ENCODE assay signal across 2 fruit fly cellular contexts in the genomic region with DNA sequence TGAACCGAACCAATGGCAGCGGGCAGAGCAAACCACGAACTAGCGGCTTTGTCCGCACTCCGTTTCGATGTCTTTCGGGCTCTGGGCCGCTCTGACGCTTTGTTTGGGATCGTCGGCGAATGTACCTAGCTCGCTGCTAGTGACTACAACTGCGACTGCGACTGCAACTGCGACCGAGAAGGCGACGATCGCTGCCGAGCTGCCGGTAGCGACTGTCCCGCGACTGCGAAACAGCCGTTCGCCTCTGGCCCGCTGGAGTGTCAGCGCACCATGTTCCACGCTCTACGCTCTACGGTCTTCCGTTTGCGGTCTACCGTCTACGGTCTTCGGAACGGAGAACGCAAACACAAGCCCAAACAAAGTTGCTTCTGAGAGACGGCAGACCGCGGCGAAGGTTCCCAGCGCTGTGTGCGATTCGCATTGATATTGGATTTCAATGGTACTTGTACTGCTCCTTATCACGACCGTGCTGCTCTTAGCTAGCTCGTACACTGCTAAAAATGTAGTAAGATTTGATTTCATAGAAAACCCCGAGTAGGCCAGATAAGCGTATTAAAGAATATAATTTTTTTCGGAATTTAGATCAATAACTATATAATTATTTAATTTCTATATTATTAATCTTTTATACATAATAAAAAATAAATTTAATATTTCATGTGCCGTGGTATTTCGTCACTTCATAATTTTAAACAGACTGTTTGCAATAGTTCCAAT.
TF ChIP-seq lines count a peak whose summit lies in the region.

A gene (minus strand): TSS at position 214 of the 717 bp plus-strand sequence.

TF ChIP-seq in whole organism, embryonic, 481 proteins besides CTCF, POLR2A, EP300 and RAD21 (continued from another document and continues in another):
- TF ChIP-seq CG4360 (GFP tag; IDR thresholded peaks at IDR 0.05; lab: Robert Waterston, UW): no peak
- no peak for TF ChIP-seq CG11560 (tag; IDR thresholded peaks at IDR 0.05; lab: Robert Waterston, UW)
- no peak for TF ChIP-seq dan (GFP tag; IDR thresholded peaks at IDR 0.05; lab: Robert Waterston, UW)
- no peak for TF ChIP-seq CG13424 (tag; optimal IDR thresholded peaks at IDR 0.05; lab: Kevin White, UChicago)
- peak; percentile 12 for TF ChIP-seq unpg (GFP tag; optimal IDR thresholded peaks at IDR 0.05; lab: Kevin White, UChicago)
- TF ChIP-seq CG2202 (tag; optimal IDR thresholded peaks at IDR 0.05; lab: Kevin White, UChicago): no peak
- TF ChIP-seq CG6765 (GFP tag; optimal IDR thresholded peaks at IDR 0.05; lab: Kevin White, UChicago): no peak
- TF ChIP-seq CG8478 (optimal IDR thresholded peaks at IDR 0.05; lab: Kevin White, UChicago): no peak
- no peak for TF ChIP-seq trh (GFP tag; optimal IDR thresholded peaks at IDR 0.05; lab: Kevin White, UChicago)
- TF ChIP-seq CG12071 (GFP tag; optimal IDR thresholded peaks at IDR 0.05; lab: Kevin White, UChicago): no peak
- TF ChIP-seq Eip74EF (GFP tag; optimal IDR thresholded peaks at IDR 0.05; lab: Kevin White, UChicago): no peak
- TF ChIP-seq HmgZ (tag; optimal IDR thresholded peaks at IDR 0.05; lab: Kevin White, UChicago): peak; percentile 59
- TF ChIP-seq CG8388 (GFP tag; optimal IDR thresholded peaks at IDR 0.05; lab: Kevin White, UChicago): no peak
- TF ChIP-seq CG32767 (GFP tag; IDR thresholded peaks at IDR 0.05; lab: Robert Waterston, UW): no peak
- no peak for TF ChIP-seq exex (tag; optimal IDR thresholded peaks at IDR 0.05; lab: Kevin White, UChicago)
- no peak for TF ChIP-seq CG7786 (GFP tag; optimal IDR thresholded peaks at IDR 0.05; lab: Kevin White, UChicago)
- TF ChIP-seq CG5953 (GFP tag; IDR thresholded peaks at IDR 0.05; lab: Robert Waterston, UW): no peak
- peak; percentile 50 for TF ChIP-seq Jarid2 (GFP tag; optimal IDR thresholded peaks at IDR 0.05; lab: Kevin White, UChicago)
- TF ChIP-seq CG11695 (GFP tag; IDR thresholded peaks at IDR 0.05; lab: Robert Waterston, UW): peak; percentile 29; the same call in 1 of the 3 replicates
- no peak for TF ChIP-seq Gsc (GFP tag; IDR thresholded peaks at IDR 0.05; lab: Robert Waterston, UW)
- 0 out of 3 replicates have a peak, but pooled peaks have one; percentile 33 for TF ChIP-seq CG6175 (GFP tag; IDR thresholded peaks at IDR 0.05; lab: Robert Waterston, UW)
- TF ChIP-seq CG8089 (GFP tag; optimal IDR thresholded peaks at IDR 0.05; lab: Kevin White, UChicago): no peak
- TF ChIP-seq CG9437 (GFP tag; optimal IDR thresholded peaks at IDR 0.05; lab: Kevin White, UChicago): no peak
- no peak for TF ChIP-seq H15 (GFP tag; IDR thresholded peaks at IDR 0.05; lab: Robert Waterston, UW)
- peak; percentile 26 for TF ChIP-seq nau (GFP tag; optimal IDR thresholded peaks at IDR 0.05; lab: Kevin White, UChicago)
- TF ChIP-seq fru (optimal IDR thresholded peaks at IDR 0.05; lab: Kevin White, UChicago): no peak
- no peak for TF ChIP-seq CG11696 (GFP tag; IDR thresholded peaks at IDR 0.05; lab: Robert Waterston, UW)
- TF ChIP-seq CG14441 (GFP tag; IDR thresholded peaks at IDR 0.05; lab: Robert Waterston, UW): no peak
- peak; percentile 86; the same call in 3 of the 4 replicates for TF ChIP-seq chinmo (GFP tag; IDR thresholded peaks at IDR 0.05; lab: Robert Waterston, UW; ENCODE audit: partially characterized antibody)
- no peak for TF ChIP-seq sqz (GFP tag; optimal IDR thresholded peaks at IDR 0.05; lab: Kevin White, UChicago)
- no peak for TF ChIP-seq CG8359 (GFP tag; optimal IDR thresholded peaks at IDR 0.05; lab: Kevin White, UChicago; ENCODE audit: borderline replicate concordance)
- TF ChIP-seq grn (GFP tag; optimal IDR thresholded peaks at IDR 0.05; lab: Kevin White, UChicago): peak; percentile 17
- peak; percentile 76 for TF ChIP-seq Med (GFP tag; lab: Kevin White, UChicago)
- no peak for TF ChIP-seq D19A (tag; optimal IDR thresholded peaks at IDR 0.05; lab: Kevin White, UChicago)
- TF ChIP-seq CG12659 (GFP tag; optimal IDR thresholded peaks at IDR 0.05; lab: Kevin White, UChicago): no peak
- peak; percentile 0 for TF ChIP-seq CG12744 (GFP tag; optimal IDR thresholded peaks at IDR 0.05; lab: Kevin White, UChicago)
- no peak for TF ChIP-seq Ada2b (GFP tag; IDR thresholded peaks at IDR 0.05; lab: Robert Waterston, UW)
- no peak for TF ChIP-seq Pdp1 (GFP tag; optimal IDR thresholded peaks at IDR 0.05; lab: Kevin White, UChicago)
- peak in 1 of 2 experiments; percentile 12 for TF ChIP-seq Hr78 (GFP tag; optimal IDR thresholded peaks at IDR 0.05; lab: Kevin White, UChicago)
- TF ChIP-seq CG1024 (GFP tag; IDR thresholded peaks at IDR 0.05; lab: Robert Waterston, UW): no peak
- no peak for TF ChIP-seq eve (GFP tag; optimal IDR thresholded peaks at IDR 0.05; lab: Kevin White, UChicago)
- TF ChIP-seq cwo (GFP tag; optimal IDR thresholded peaks at IDR 0.05; lab: Kevin White, UChicago): peak; percentile 20
- no peak for TF ChIP-seq toy (GFP tag; IDR thresholded peaks at IDR 0.05; lab: Robert Waterston, UW)
- TF ChIP-seq hb (GFP tag; IDR thresholded peaks at IDR 0.05; lab: Robert Waterston, UW; ENCODE audit: partially characterized antibody): no peak
- TF ChIP-seq ERR (GFP tag; optimal IDR thresholded peaks at IDR 0.05; lab: Kevin White, UChicago): no peak
- no peak for TF ChIP-seq caup (GFP tag; optimal IDR thresholded peaks at IDR 0.05; lab: Kevin White, UChicago; ENCODE audit: severe bottlenecking)
- TF ChIP-seq slou (GFP tag; optimal IDR thresholded peaks at IDR 0.05; lab: Kevin White, UChicago): no peak
- TF ChIP-seq E2f2 (GFP tag; IDR thresholded peaks at IDR 0.05; lab: Robert Waterston, UW): no peak
- TF ChIP-seq grau (tag; optimal IDR thresholded peaks at IDR 0.05; lab: Kevin White, UChicago): peak; percentile 15
- TF ChIP-seq CG10565 (GFP tag; optimal IDR thresholded peaks at IDR 0.05; lab: Kevin White, UChicago): no peak
- TF ChIP-seq Asciz (GFP tag; optimal IDR thresholded peaks at IDR 0.05; lab: Kevin White, UChicago): no peak
- TF ChIP-seq CG10979 (tag; optimal IDR thresholded peaks at IDR 0.05; lab: Kevin White, UChicago): no peak
- no peak for TF ChIP-seq zfh2 (GFP tag; optimal IDR thresholded peaks at IDR 0.05; lab: Kevin White, UChicago)
- peak; percentile 23; the same call in 1 of the 3 replicates for TF ChIP-seq row (GFP tag; IDR thresholded peaks at IDR 0.05; lab: Robert Waterston, UW)
- no peak for TF ChIP-seq Doc2 (GFP tag; IDR thresholded peaks at IDR 0.05; lab: Robert Waterston, UW)
- 0 out of 3 replicates have a peak, but pooled peaks have one; percentile 26 for TF ChIP-seq CG17361 (GFP tag; IDR thresholded peaks at IDR 0.05; lab: Robert Waterston, UW)
- peak; percentile 2 for TF ChIP-seq CG9727 (GFP tag; optimal IDR thresholded peaks at IDR 0.05; lab: Kevin White, UChicago)
- TF ChIP-seq pnt (GFP tag; optimal IDR thresholded peaks at IDR 0.05; lab: Kevin White, UChicago): no peak
- peak; percentile 11 for TF ChIP-seq CG30403 (GFP tag; optimal IDR thresholded peaks at IDR 0.05; lab: Kevin White, UChicago)
- no peak for TF ChIP-seq Bteb2 (GFP tag; optimal IDR thresholded peaks at IDR 0.05; lab: Kevin White, UChicago)
- no peak for TF ChIP-seq CG3163 (GFP tag; optimal IDR thresholded peaks at IDR 0.05; lab: Kevin White, UChicago)
- TF ChIP-seq pum (GFP tag; optimal IDR thresholded peaks at IDR 0.05; lab: Kevin White, UChicago): no peak
- TF ChIP-seq emc (GFP tag; optimal IDR thresholded peaks at IDR 0.05; lab: Kevin White, UChicago): no peak

TF ChIP-seq in whole organism, prepupa, 60 proteins besides CTCF, POLR2A, EP300 and RAD21 (continued from another document):
- TF ChIP-seq CG11762 (GFP tag; optimal IDR thresholded peaks at IDR 0.05; lab: Kevin White, UChicago; ENCODE audit: insufficient read depth) (no peak), Blimp-1 (GFP tag; optimal IDR thresholded peaks at IDR 0.05; lab: Kevin White, UChicago) (no peak), net (GFP tag; optimal IDR thresholded peaks at IDR 0.05; lab: Kevin White, UChicago) (no peak), Sox102F (GFP tag; optimal IDR thresholded peaks at IDR 0.05; lab: Kevin White, UChicago) (no peak), Lpt (GFP tag; optimal IDR thresholded peaks at IDR 0.05; lab: Kevin White, UChicago) (no peak), cyc (GFP tag; optimal IDR thresholded peaks at IDR 0.05; lab: Kevin White, UChicago) (no peak), CG6163 (GFP tag; IDR thresholded peaks at IDR 0.05; lab: Robert Waterston, UW) (peak; percentile 47; the same call in 1 of the 3 replicates), CG8319 (GFP tag; optimal IDR thresholded peaks at IDR 0.05; lab: Kevin White, UChicago) (no peak), CG31627 (GFP tag; optimal IDR thresholded peaks at IDR 0.05; lab: Kevin White, UChicago) (no peak), Eip93F (GFP tag; optimal IDR thresholded peaks at IDR 0.05; lab: Kevin White, UChicago) (no peak), spab (GFP tag; optimal IDR thresholded peaks at IDR 0.05; lab: Kevin White, UChicago) (no peak), CG11902 (GFP tag; optimal IDR thresholded peaks at IDR 0.05; lab: Kevin White, UChicago) (no peak), CG15336 (GFP tag; IDR thresholded peaks at IDR 0.05; lab: Robert Waterston, UW) (peak; percentile 31; the same call in 1 of the 2 replicates), salr (GFP tag; optimal IDR thresholded peaks at IDR 0.05; lab: Kevin White, UChicago) (peak in 1 of 2 experiments; percentile 9), eg (GFP tag; IDR thresholded peaks at IDR 0.05; lab: Robert Waterston, UW) (no peak), CG34406 (GFP tag; optimal IDR thresholded peaks at IDR 0.05; lab: Kevin White, UChicago) (peak; percentile 12), CG6854 (GFP tag; optimal IDR thresholded peaks at IDR 0.05; lab: Kevin White, UChicago) (no peak), CG10631 (GFP tag; optimal IDR thresholded peaks at IDR 0.05; lab: Kevin White, UChicago) (peak; percentile 9), Smox (GFP tag; optimal IDR thresholded peaks at IDR 0.05; lab: Kevin White, UChicago) (no peak), fkh (GFP tag; optimal IDR thresholded peaks at IDR 0.05; lab: Kevin White, UChicago) (peak; percentile 41), Hr4 (GFP tag; optimal IDR thresholded peaks at IDR 0.05; lab: Kevin White, UChicago) (no peak), Eip78C (GFP tag; lab: Kevin White, UChicago) (peak; percentile 61), lz (GFP tag; optimal IDR thresholded peaks at IDR 0.05; lab: Kevin White, UChicago) (no peak), Hr39 (GFP tag; optimal IDR thresholded peaks at IDR 0.05; lab: Kevin White, UChicago) (no peak), CG32006 (GFP tag; optimal IDR thresholded peaks at IDR 0.05; lab: Kevin White, UChicago) (peak; percentile 36), CG8632 (GFP tag; optimal IDR thresholded peaks at IDR 0.05; lab: Kevin White, UChicago) (peak; percentile 27), acj6 (GFP tag; optimal IDR thresholded peaks at IDR 0.05; lab: Kevin White, UChicago) (peak; percentile 13), CG1621 (tag; optimal IDR thresholded peaks at IDR 0.05; lab: Kevin White, UChicago) (no peak), dac (GFP tag; optimal IDR thresholded peaks at IDR 0.05; lab: Kevin White, UChicago) (no peak), CG16779 (tag; optimal IDR thresholded peaks at IDR 0.05; lab: Kevin White, UChicago) (no peak), topi (GFP tag; optimal IDR thresholded peaks at IDR 0.05; lab: Kevin White, UChicago) (no peak), Eip75B (GFP tag; optimal IDR thresholded peaks at IDR 0.05; lab: Kevin White, UChicago) (no peak), OdsH (GFP tag; optimal IDR thresholded peaks at IDR 0.05; lab: Kevin White, UChicago) (peak; percentile 34), CG7368 (GFP tag; optimal IDR thresholded peaks at IDR 0.05; lab: Kevin White, UChicago) (no peak), svp (GFP tag; lab: Kevin White, UChicago) (peak; percentile 63), CG6792 (GFP tag; optimal IDR thresholded peaks at IDR 0.05; lab: Kevin White, UChicago) (no peak), Hr38 (GFP tag; optimal IDR thresholded peaks at IDR 0.05; lab: Kevin White, UChicago) (no peak), Met (GFP tag; optimal IDR thresholded peaks at IDR 0.05; lab: Kevin White, UChicago) (no peak), fd59A (GFP tag; optimal IDR thresholded peaks at IDR 0.05; lab: Kevin White, UChicago) (no peak), Ets21C (GFP tag; optimal IDR thresholded peaks at IDR 0.05; lab: Kevin White, UChicago) (no peak), fd85E (GFP tag; optimal IDR thresholded peaks at IDR 0.05; lab: Kevin White, UChicago) (no peak), Sox15 (GFP tag; optimal IDR thresholded peaks at IDR 0.05; lab: Kevin White, UChicago) (no peak)
